Fruit fly (Drosophila melanogaster) whole organism, wandering third instar larva: ENCODE data around the gene CG9147.

Experiments used
- HLH106 ChIP-seq: fragments of 200-800 bp; optimal IDR thresholded peaks from 3 replicates; lab custom pipeline; 2019; ENCODE audit warnings: missing biosample characterization, mild to moderate bottlenecking, missing genetic modification characterization, moderate library complexity
- h ChIP-seq: fragments of 200-800 bp; sonication (Bioruptor generic); optimal IDR thresholded peaks from 3 replicates; lab custom pipeline; 2016; ENCODE audit warnings: missing biosample characterization, mild to moderate bottlenecking, missing genetic modification characterization
- lola ChIP-seq: fragments of >200 bp; optimal IDR thresholded peaks from 2 replicates; lab custom pipeline; 2017; ENCODE audit warnings: missing biosample characterization, missing genetic modification characterization
- pan ChIP-seq: fragments of >200 bp; optimal IDR thresholded peaks from 2 replicates; lab custom pipeline; 2017
- rgr ChIP-seq: fragments of 200-800 bp; sonication (Bioruptor generic); optimal IDR thresholded peaks from 3 replicates; lab custom pipeline; 2016; ENCODE audit warnings: missing biosample characterization, mild to moderate bottlenecking, missing genetic modification characterization

DNA sequence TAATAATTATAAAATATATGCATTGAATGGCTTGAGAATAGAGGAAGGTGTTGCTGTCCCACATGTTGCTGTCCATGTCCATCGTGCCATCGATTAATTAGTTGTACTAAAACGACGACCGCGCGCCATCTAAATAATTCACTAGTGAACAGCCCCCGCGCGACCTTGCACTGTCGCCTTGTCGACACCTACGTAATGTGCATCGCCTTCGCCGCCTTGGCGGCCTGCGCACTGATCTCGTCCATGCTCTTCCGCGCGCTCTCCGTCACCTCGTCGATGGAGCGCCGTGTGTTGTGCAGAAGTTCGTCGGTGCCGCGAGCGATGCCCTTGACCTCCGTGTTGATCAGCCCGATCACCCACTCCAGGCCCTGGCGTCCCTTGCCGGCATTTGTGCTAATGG is 18.9 kb upstream of the CG9147 start:
- TF ChIP-seq lola (GFP tag; lab: Kevin White, UChicago): no peak
- TF ChIP-seq pan (lab: Kevin White, UChicago): no peak
- no peak for TF ChIP-seq rgr (GFP tag; lab: Kevin White, UChicago)
- TF ChIP-seq HLH106 (tag; lab: Kevin White, UChicago): no peak
- TF ChIP-seq h (GFP tag; lab: Kevin White, UChicago): no peak
